Worm (Caenorhabditis elegans) whole organism, L1 larva: ENCODE data around the gene latd-1.

ENCODE experiments used
- C04F5.9 ChIP-seq: sonication (generic microtip); optimal IDR thresholded peaks from 2 replicates; lab custom pipeline; 2016; ENCODE audit warnings: missing genetic modification characterization, missing compliant biosample characterization
- Y116A8C.19 ChIP-seq: sonication (generic microtip); optimal IDR thresholded peaks from 2 replicates; lab custom pipeline; 2016; ENCODE audit warnings: missing compliant biosample characterization, missing genetic modification characterization, borderline replicate concordance
- ces-1 ChIP-seq: fragments of 150-350 bp; optimal IDR thresholded peaks from 2 replicates; lab custom pipeline; 2014; ENCODE audit warnings: missing biosample characterization, missing genetic modification reagents, missing genetic modification characterization
- dsc-1 ChIP-seq: sonication (generic microtip); optimal IDR thresholded peaks from 2 replicates; lab custom pipeline; 2016; ENCODE audit warnings: mild to moderate bottlenecking, missing genetic modification characterization, missing compliant biosample characterization
- efl-3 ChIP-seq: fragments of 200-800 bp; sonication (Bioruptor generic); optimal IDR thresholded peaks from 2 replicates; lab custom pipeline; 2018; ENCODE audit warnings: mild to moderate bottlenecking, missing genetic modification characterization, missing compliant biosample characterization
- ets-5 ChIP-seq: fragments of 200-800 bp; sonication (Bioruptor generic); IDR thresholded peaks from 2 replicates; pipeline ENCODE4 v1.3.6; 2022; ENCODE audit warnings: missing genetic modification characterization, missing compliant biosample characterization
- lir-3 ChIP-seq: sonication (generic microtip); optimal IDR thresholded peaks from 2 replicates; lab custom pipeline; 2016; ENCODE audit warnings: mild to moderate bottlenecking, missing genetic modification characterization, moderate library complexity, missing compliant biosample characterization; ENCODE audit not compliant: poor library complexity
- mep-1 ChIP-seq: fragments of 150-350 bp; optimal IDR thresholded peaks from 2 replicates; lab custom pipeline; 2014; ENCODE audit warnings: missing biosample characterization, missing genetic modification characterization
- rnt-1 ChIP-seq: sonication (generic microtip); optimal IDR thresholded peaks from 2 replicates; lab custom pipeline; 2016; ENCODE audit warnings: mild to moderate bottlenecking, missing genetic modification characterization, moderate library complexity, missing compliant biosample characterization
- snpc-4 ChIP-seq: fragments of 150-350 bp; optimal IDR thresholded peaks from 2 replicates; lab custom pipeline; 2014; ENCODE audit warnings: missing biosample characterization, missing genetic modification characterization
- unc-30 ChIP-seq: sonication (generic microtip); optimal IDR thresholded peaks from 2 replicates; lab custom pipeline; 2017; ENCODE audit warnings: missing biosample characterization, missing genetic modification characterization

DNA sequence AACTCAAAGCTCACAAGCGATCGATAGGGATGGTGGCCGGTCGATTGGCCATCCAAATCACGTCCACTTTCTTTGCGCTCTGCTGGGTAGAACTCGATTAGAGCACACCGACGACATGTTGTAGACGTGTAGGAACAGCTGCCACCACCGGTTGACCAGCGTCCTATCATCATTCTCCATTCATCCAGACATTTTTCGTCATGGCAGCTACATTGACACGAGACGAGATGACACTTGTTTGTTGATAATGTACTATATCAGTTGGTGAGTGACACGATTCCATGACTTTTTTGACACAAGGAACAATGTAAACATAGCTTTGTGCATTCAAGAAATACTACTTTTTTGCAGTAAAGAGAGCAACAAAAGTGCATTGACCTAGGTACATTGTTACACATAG lies 31.1 kb downstream of the latd-1 start:
- TF ChIP-seq ets-5 (GFP tag; lab: Robert Waterston, UW): no peak
- no peak for TF ChIP-seq C04F5.9
- TF ChIP-seq ces-1 (GFP tag; lab: Kevin White, UChicago): no peak
- no peak for TF ChIP-seq dsc-1 (tag; lab: Kevin White, UChicago)
- TF ChIP-seq rnt-1 (tag; lab: Kevin White, UChicago): peak; percentile 49
- no peak for TF ChIP-seq efl-3 (GFP tag; lab: Kevin White, UChicago)
- no peak for TF ChIP-seq Y116A8C.19 (tag; lab: Kevin White, UChicago)
- TF ChIP-seq mep-1: no peak
- TF ChIP-seq unc-30 (tag; lab: Kevin White, UChicago): no peak
- no peak for TF ChIP-seq snpc-4
- no peak for TF ChIP-seq lir-3 (tag; lab: Kevin White, UChicago)
